Worm (Caenorhabditis elegans) whole organism, L1 larva: ENCODE results near the gene str-90.

Experiments used
- ceh-82 ChIP-seq, 3 experiments: fragments of 150-350 bp in 1 of 3; sonication (generic microtip) in 2 of 3; optimal IDR thresholded peaks; 2 replicates each; lab custom pipeline; 2014 to 2017; ENCODE audit warnings: missing biosample characterization in 3 of 3, missing genetic modification characterization in 3 of 3
- ceh-88 ChIP-seq: fragments of 200-800 bp; sonication (Bioruptor generic); IDR thresholded peaks from 2 replicates; pipeline ENCODE4 v1.3.6; 2022; ENCODE audit warnings: missing genetic modification characterization, missing compliant biosample characterization
- efl-3 ChIP-seq: fragments of 200-800 bp; sonication (Bioruptor generic); optimal IDR thresholded peaks from 2 replicates; lab custom pipeline; 2018; ENCODE audit warnings: mild to moderate bottlenecking, missing genetic modification characterization, missing compliant biosample characterization
- ets-5 ChIP-seq: fragments of 200-800 bp; sonication (Bioruptor generic); IDR thresholded peaks from 2 replicates; pipeline ENCODE4 v1.3.6; 2022; ENCODE audit warnings: missing genetic modification characterization, missing compliant biosample characterization
- fos-1 ChIP-seq: fragments of 150-350 bp; optimal IDR thresholded peaks from 2 replicates; lab custom pipeline; 2014; ENCODE audit warnings: missing biosample characterization, missing genetic modification characterization
- irx-1 ChIP-seq: sonication (generic microtip); optimal IDR thresholded peaks from 2 replicates; lab custom pipeline; 2016; ENCODE audit warnings: missing genetic modification characterization, missing compliant biosample characterization
- jun-1 ChIP-seq: fragments of 150-350 bp; optimal IDR thresholded peaks from 2 replicates; lab custom pipeline; 2014; ENCODE audit warnings: missing biosample characterization, missing genetic modification reagents, missing genetic modification characterization
- nhr-237 ChIP-seq: fragments of 150-350 bp; optimal IDR thresholded peaks from 2 replicates; lab custom pipeline; 2014; ENCODE audit warnings: missing biosample characterization, missing genetic modification characterization
- nhr-71 ChIP-seq: sonication (generic microtip); optimal IDR thresholded peaks from 2 replicates; lab custom pipeline; 2016; ENCODE audit warnings: mild to moderate bottlenecking, missing genetic modification characterization, moderate library complexity, missing compliant biosample characterization
- pag-3 ChIP-seq: sonication (generic microtip); optimal IDR thresholded peaks from 2 replicates; lab custom pipeline; 2017; ENCODE audit warnings: missing genetic modification characterization, mild to moderate bottlenecking, missing compliant biosample characterization, antibody characterized with exemption, borderline replicate concordance; ENCODE audit not compliant: insufficient read depth
- sox-4 ChIP-seq: sonication (generic microtip); optimal IDR thresholded peaks from 2 replicates; lab custom pipeline; 2016; ENCODE audit warnings: missing genetic modification characterization, missing compliant biosample characterization
- tbx-2 ChIP-seq: sonication (generic microtip); optimal IDR thresholded peaks from 2 replicates; lab custom pipeline; 2016; ENCODE audit warnings: missing genetic modification characterization, missing compliant biosample characterization

DNA sequence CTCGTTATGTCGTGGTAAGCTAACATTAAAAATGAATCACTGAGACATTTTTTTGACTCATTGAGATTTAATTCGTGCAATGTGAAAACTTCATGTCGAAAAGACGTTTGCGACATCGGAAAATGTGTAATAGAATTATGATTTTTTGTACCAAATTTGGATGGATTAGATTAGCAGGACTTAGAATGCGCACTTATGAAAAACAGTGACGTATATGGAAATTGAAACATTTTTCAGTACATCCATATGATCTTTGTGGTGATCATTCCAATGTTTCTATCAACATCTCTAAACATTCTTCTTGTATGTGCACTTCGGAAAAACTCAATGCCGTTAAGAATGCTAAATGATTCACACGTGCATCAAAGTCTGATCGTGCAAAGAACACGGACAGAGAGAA lies 41.5 kb downstream of the str-90 start:
- TF ChIP-seq fos-1, result no peak
- TF ChIP-seq pag-3 (tag; lab: Kevin White, UChicago), result no peak
- TF ChIP-seq ceh-88, result no peak
- no peak for TF ChIP-seq ceh-82 (tag; optimal IDR thresholded peaks at IDR 0.05; lab: Kevin White, UChicago)
- no peak for TF ChIP-seq jun-1 (tag; lab: Kevin White, UChicago)
- no peak for TF ChIP-seq tbx-2 (tag; lab: Kevin White, UChicago)
- TF ChIP-seq sox-4 (tag; lab: Kevin White, UChicago), result no peak
- TF ChIP-seq nhr-237, result no peak
- no peak for TF ChIP-seq nhr-71
- no peak for TF ChIP-seq efl-3 (GFP tag; lab: Kevin White, UChicago)
- TF ChIP-seq irx-1 (tag; lab: Kevin White, UChicago), result no peak
- no peak for TF ChIP-seq ets-5 (GFP tag; lab: Robert Waterston, UW)
